Fruit fly (Drosophila melanogaster) whole organism, embryonic: ENCODE measurements around the gene Pp2A-29B.

Experiments used
- Asciz ChIP-seq: fragments of 200-800 bp; sonication (Bioruptor generic); optimal IDR thresholded peaks from 2 replicates; lab custom pipeline; 2017; ENCODE audit warnings: missing biosample characterization, mild to moderate bottlenecking, missing genetic modification characterization, missing genetic modification reagents
- Atf-2 ChIP-seq: fragments of 200-800 bp; sonication (Bioruptor generic); optimal IDR thresholded peaks from 2 replicates; lab custom pipeline; 2016; ENCODE audit warnings: missing biosample characterization, missing genetic modification characterization
- Bgb ChIP-seq: fragments of 200-800 bp; sonication (Bioruptor generic); IDR thresholded peaks from 2 replicates; pipeline ENCODE4 v1.3.6; 2022; ENCODE audit warnings: missing biosample characterization, missing genetic modification characterization; ENCODE audit not compliant: partially characterized antibody
- CG10654 ChIP-seq: fragments of 200-800 bp; sonication (Bioruptor generic); optimal IDR thresholded peaks from 2 replicates; lab custom pipeline; 2016; ENCODE audit warnings: missing biosample characterization, missing genetic modification characterization
- CG11560 ChIP-seq: fragments of 200-800 bp; sonication (Bioruptor generic); IDR thresholded peaks from 3 replicates; pipeline ENCODE4 v1.3.6; 2022; ENCODE audit warnings: missing biosample characterization, missing genetic modification characterization
- CG12071 ChIP-seq: fragments of 200-800 bp; sonication (Bioruptor generic); optimal IDR thresholded peaks from 3 replicates; lab custom pipeline; 2018; ENCODE audit warnings: missing biosample characterization, mild to moderate bottlenecking, missing genetic modification characterization
- CG13287 ChIP-seq: fragments of 200-800 bp; sonication (Bioruptor generic); IDR thresholded peaks from 2 replicates; pipeline ENCODE4 v1.3.6; 2022; ENCODE audit warnings: missing biosample characterization, missing genetic modification characterization; ENCODE audit not compliant: partially characterized antibody
- CG15601 ChIP-seq: fragments of 200-800 bp; sonication (Bioruptor generic); optimal IDR thresholded peaks from 3 replicates; lab custom pipeline; 2019; ENCODE audit warnings: missing biosample characterization, mild to moderate bottlenecking, missing genetic modification characterization, moderate library complexity
- CG1603 ChIP-seq: fragments of 200-800 bp; sonication (Bioruptor generic); optimal IDR thresholded peaks from 2 replicates; lab custom pipeline; 2019; ENCODE audit warnings: missing biosample characterization, mild to moderate bottlenecking, missing genetic modification characterization, moderate library complexity
- CG16779 ChIP-seq: fragments of 200-800 bp; sonication (Bioruptor generic); IDR thresholded peaks from 2 replicates; pipeline ENCODE4 v1.3.6; 2022; ENCODE audit warnings: missing biosample characterization, missing genetic modification characterization
- CG17186 ChIP-seq: fragments of 200-800 bp; sonication (Bioruptor generic); optimal IDR thresholded peaks from 3 replicates; lab custom pipeline; 2017; ENCODE audit warnings: missing biosample characterization, missing genetic modification reagents, missing genetic modification characterization
- CG17568 ChIP-seq: fragments of 200-800 bp; sonication (Bioruptor generic); optimal IDR thresholded peaks from 2 replicates; lab custom pipeline; 2018; ENCODE audit warnings: missing biosample characterization, mild to moderate bottlenecking, missing genetic modification characterization, moderate library complexity
- CG2202 ChIP-seq: fragments of 200-800 bp; sonication (Bioruptor generic); optimal IDR thresholded peaks from 2 replicates; lab custom pipeline; 2018; ENCODE audit warnings: missing biosample characterization, mild to moderate bottlenecking, missing genetic modification characterization
- CG32532 ChIP-seq: fragments of 200-800 bp; sonication (Bioruptor generic); IDR thresholded peaks from 2 replicates; pipeline ENCODE4 v1.3.6; 2022; ENCODE audit warnings: missing biosample characterization, missing genetic modification characterization
- CG34422 ChIP-seq: fragments of 200-800 bp; sonication (Bioruptor generic); IDR thresholded peaks from 3 replicates; pipeline ENCODE4 v1.3.6; 2022; ENCODE audit warnings: missing biosample characterization, missing genetic modification characterization
- CG43689 ChIP-seq: fragments of 200-800 bp; sonication (Bioruptor generic); IDR thresholded peaks from 2 replicates; pipeline ENCODE4 v1.3.6; 2022; ENCODE audit warnings: missing biosample characterization, missing genetic modification characterization
- CG6254 ChIP-seq: fragments of 200-800 bp; sonication (Bioruptor generic); optimal IDR thresholded peaks from 3 replicates; lab custom pipeline; 2017; ENCODE audit warnings: mild to moderate bottlenecking, missing biosample characterization, missing genetic modification reagents, missing genetic modification characterization
- CG7372 ChIP-seq: fragments of 200-800 bp; sonication (Bioruptor generic); IDR thresholded peaks from 2 replicates; pipeline ENCODE4 v1.3.6; 2022; ENCODE audit warnings: missing biosample characterization, missing genetic modification characterization
- CG7786 ChIP-seq: fragments of 200-800 bp; sonication (Bioruptor generic); optimal IDR thresholded peaks from 2 replicates; lab custom pipeline; 2016; ENCODE audit warnings: missing biosample characterization, missing genetic modification characterization
- CG8281 ChIP-seq: fragments of 200-800 bp; sonication (Bioruptor generic); optimal IDR thresholded peaks from 2 replicates; lab custom pipeline; 2018; ENCODE audit warnings: missing biosample characterization, mild to moderate bottlenecking, missing genetic modification characterization, moderate library complexity
- CG9876 ChIP-seq: fragments of 200-800 bp; sonication (Bioruptor generic); optimal IDR thresholded peaks from 2 replicates; lab custom pipeline; 2016; ENCODE audit warnings: missing biosample characterization, missing genetic modification characterization
- CTCF ChIP-seq: fragments of 200-800 bp; sonication (Bioruptor generic); optimal IDR thresholded peaks from 2 replicates; lab custom pipeline; 2017; ENCODE audit warnings: missing biosample characterization, mild to moderate bottlenecking, missing genetic modification characterization, moderate library complexity
- Doc3 ChIP-seq: fragments of 200-800 bp; sonication (Bioruptor generic); IDR thresholded peaks from 3 replicates; pipeline ENCODE4 v1.3.6; 2022; ENCODE audit warnings: missing biosample characterization, missing genetic modification characterization; ENCODE audit not compliant: partially characterized antibody
- H2.0 ChIP-seq: fragments of 200-800 bp; sonication (Bioruptor generic); IDR thresholded peaks from 2 replicates; pipeline ENCODE4 v1.3.6; 2022; ENCODE audit warnings: missing biosample characterization, missing genetic modification characterization
- HmgD ChIP-seq: fragments of 200-800 bp; sonication (Bioruptor generic); optimal IDR thresholded peaks from 3 replicates; lab custom pipeline; 2016; ENCODE audit warnings: missing biosample characterization, missing genetic modification characterization
- Hsf ChIP-seq: fragments of 200-800 bp; sonication (Bioruptor generic); optimal IDR thresholded peaks from 3 replicates; lab custom pipeline; 2016; ENCODE audit warnings: missing biosample characterization, missing genetic modification characterization
- Nf-YA ChIP-seq: fragments of 200-800 bp; sonication (Bioruptor generic); IDR thresholded peaks from 2 replicates; pipeline ENCODE4 v1.3.6; 2022; ENCODE audit warnings: missing biosample characterization, missing genetic modification characterization
- Opbp ChIP-seq: fragments of 200-800 bp; sonication (Bioruptor generic); IDR thresholded peaks from 3 replicates; pipeline ENCODE4 v1.3.6; 2022; ENCODE audit warnings: missing biosample characterization, missing genetic modification characterization; ENCODE audit not compliant: partially characterized antibody
- Sry-δ ChIP-seq: fragments of 200-800 bp; sonication (Bioruptor generic); optimal IDR thresholded peaks from 2 replicates; lab custom pipeline; 2016; ENCODE audit warnings: missing biosample characterization, missing genetic modification characterization
- Tbp ChIP-seq: fragments of >200 bp; optimal IDR thresholded peaks from 2 replicates; lab custom pipeline; 2018; ENCODE audit warnings: missing biosample characterization, missing genetic modification characterization
- dimm ChIP-seq: fragments of 200-800 bp; sonication (Bioruptor generic); IDR thresholded peaks from 2 replicates; pipeline ENCODE4 v1.3.6; 2022; ENCODE audit warnings: missing biosample characterization, missing genetic modification characterization
- gce ChIP-seq: fragments of 200-800 bp; sonication (Bioruptor generic); IDR thresholded peaks from 3 replicates; pipeline ENCODE4 v1.3.6; 2022; ENCODE audit warnings: missing biosample characterization, missing genetic modification characterization
- gfzf ChIP-seq: fragments of 200-800 bp; sonication (Bioruptor generic); optimal IDR thresholded peaks from 2 replicates; lab custom pipeline; 2016; ENCODE audit warnings: missing biosample characterization, mild to moderate bottlenecking, missing genetic modification characterization, moderate library complexity
- gt ChIP-seq: fragments of 200-800 bp; sonication (Bioruptor generic); IDR thresholded peaks from 2 replicates; pipeline ENCODE4 v1.3.6; 2022; ENCODE audit warnings: missing biosample characterization, missing genetic modification characterization
- hth ChIP-seq: fragments of >200 bp; optimal IDR thresholded peaks from 2 replicates; lab custom pipeline; 2017; ENCODE audit warnings: inconsistent platforms
- jing ChIP-seq: fragments of 200-800 bp; sonication (Bioruptor generic); optimal IDR thresholded peaks from 2 replicates; lab custom pipeline; 2018; ENCODE audit warnings: missing biosample characterization, mild to moderate bottlenecking, missing genetic modification characterization
- lab ChIP-seq: fragments of 200-800 bp; sonication (Bioruptor generic); optimal IDR thresholded peaks from 3 replicates; lab custom pipeline; 2017; ENCODE audit warnings: missing biosample characterization, missing genetic modification characterization, mild to moderate bottlenecking, moderate library complexity, missing genetic modification reagents
- mirr ChIP-seq: fragments of 200-800 bp; sonication (Bioruptor generic); optimal IDR thresholded peaks from 3 replicates; lab custom pipeline; 2018; ENCODE audit warnings: missing biosample characterization, mild to moderate bottlenecking, missing genetic modification characterization
- peb ChIP-seq: fragments of 200-800 bp; sonication (Bioruptor generic); IDR thresholded peaks from 2 replicates; pipeline ENCODE4 v1.3.6; 2022; ENCODE audit warnings: missing biosample characterization, missing genetic modification characterization
- repo ChIP-seq: fragments of 200-800 bp; sonication (Bioruptor generic); optimal IDR thresholded peaks from 2 replicates; lab custom pipeline; 2016; ENCODE audit warnings: missing biosample characterization, missing genetic modification characterization
- schlank ChIP-seq: fragments of 200-800 bp; sonication (Bioruptor generic); optimal IDR thresholded peaks from 2 replicates; lab custom pipeline; 2018; ENCODE audit warnings: missing biosample characterization, mild to moderate bottlenecking, missing genetic modification characterization
- sna ChIP-seq: fragments of 200-800 bp; sonication (Bioruptor generic); IDR thresholded peaks from 2 replicates; pipeline ENCODE4 v1.3.6; 2022; ENCODE audit warnings: missing biosample characterization, missing genetic modification characterization; ENCODE audit not compliant: partially characterized antibody
- ssp ChIP-seq: fragments of 200-800 bp; sonication (Bioruptor generic); IDR thresholded peaks from 2 replicates; pipeline ENCODE4 v1.3.6; 2022; ENCODE audit warnings: missing biosample characterization, missing genetic modification characterization
- tna ChIP-seq: fragments of 200-800 bp; sonication (Bioruptor generic); IDR thresholded peaks from 2 replicates; pipeline ENCODE4 v1.3.6; 2022; ENCODE audit warnings: missing biosample characterization, missing genetic modification characterization; ENCODE audit not compliant: partially characterized antibody
- ttk ChIP-seq: fragments of 200-800 bp; sonication (Bioruptor generic); IDR thresholded peaks from 2 replicates; pipeline ENCODE4 v2.1.2; 2022; ENCODE audit warnings: missing biosample characterization, missing genetic modification characterization
- unpg ChIP-seq: fragments of 200-800 bp; sonication (Bioruptor generic); optimal IDR thresholded peaks from 3 replicates; lab custom pipeline; 2018; ENCODE audit warnings: missing biosample characterization, mild to moderate bottlenecking, missing genetic modification characterization, moderate library complexity
- usp ChIP-seq: fragments of >200 bp; optimal IDR thresholded peaks from 2 replicates; lab custom pipeline; 2017; ENCODE audit warnings: missing biosample characterization, missing genetic modification characterization
- wek ChIP-seq: fragments of 200-800 bp; sonication (Bioruptor generic); optimal IDR thresholded peaks from 3 replicates; lab custom pipeline; 2018; ENCODE audit warnings: missing biosample characterization, mild to moderate bottlenecking, missing genetic modification characterization, moderate library complexity
- zfh2 ChIP-seq: fragments of 200-800 bp; sonication (Bioruptor generic); optimal IDR thresholded peaks from 2 replicates; lab custom pipeline; 2016; ENCODE audit warnings: missing biosample characterization, missing genetic modification characterization

Pp2A-29B gene

DNA sequence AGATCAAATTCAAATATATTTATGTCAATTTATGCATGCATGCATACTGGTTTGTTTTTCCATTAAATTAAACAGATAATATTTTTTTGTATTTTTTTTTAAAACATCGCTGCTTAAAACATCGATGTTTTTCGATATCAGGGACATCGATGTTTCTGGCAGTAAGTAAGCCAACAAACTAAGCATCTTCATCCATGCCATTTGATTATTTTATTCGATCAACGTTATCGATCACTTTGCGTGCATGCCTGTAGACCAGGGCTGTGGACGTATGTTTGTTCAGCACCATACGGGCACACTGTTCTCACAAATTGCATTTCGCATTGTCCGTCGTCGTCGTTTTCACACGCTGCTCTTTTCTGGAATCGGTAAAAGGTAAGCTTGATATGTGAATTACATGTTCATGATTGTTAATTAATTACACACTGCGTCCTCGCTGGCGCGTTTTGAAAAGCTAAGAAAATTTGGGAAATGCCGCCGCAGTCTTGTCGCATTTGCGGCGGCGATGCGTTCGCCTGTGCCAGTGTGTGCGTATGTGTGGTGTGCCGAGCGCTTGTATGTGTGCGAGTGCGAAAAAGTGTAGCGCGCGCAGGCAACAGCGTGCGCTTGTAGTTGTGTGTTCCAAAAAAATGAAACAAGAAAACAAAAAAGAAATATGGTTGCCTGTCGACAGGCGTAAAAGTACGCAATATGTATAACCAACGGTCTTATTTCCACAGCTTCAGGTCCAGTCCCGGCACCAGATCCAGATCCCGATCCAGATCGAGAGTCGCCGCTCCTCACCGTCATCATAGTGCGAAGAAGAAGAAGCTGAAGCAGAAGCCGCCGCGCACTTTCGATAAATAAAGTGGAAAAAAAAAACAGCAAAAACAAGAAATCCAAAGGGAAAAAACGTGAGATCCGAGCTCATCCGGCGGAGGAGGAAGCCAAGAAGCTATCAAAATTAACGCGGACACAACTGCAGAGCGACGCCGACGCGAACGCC is 37.7 kb downstream of the Pp2A-29B start, which contains the start of gene emb (continued):
- TF ChIP-seq ssp (peak; percentile 68), Tbp (no peak), HmgD (GFP tag; lab: Kevin White, UChicago) (peak; percentile 90), gce (GFP tag; lab: Robert Waterston, UW) (no peak), CG7372 (GFP tag; lab: Robert Waterston, UW) (no peak), CTCF (GFP tag; lab: Kevin White, UChicago) (no peak), Atf-2 (GFP tag; lab: Kevin White, UChicago) (peak; percentile 18), hth (lab: Kevin White, UChicago) (no peak), gfzf (GFP tag; lab: Kevin White, UChicago) (peak; percentile 69), CG10654 (GFP tag; lab: Kevin White, UChicago) (peak; percentile 7), CG2202 (tag; lab: Kevin White, UChicago) (peak; percentile 11), H2.0 (GFP tag; lab: Robert Waterston, UW) (0 out of 2 replicates have a peak, but pooled peaks have one; percentile 22), CG1603 (tag; lab: Kevin White, UChicago) (peak; percentile 85), CG11560 (peak; percentile 99), Nf-YA (GFP tag; lab: Robert Waterston, UW) (no peak), jing (no peak), Asciz (GFP tag; lab: Kevin White, UChicago) (no peak), Opbp (peak; percentile 96), Sry-δ (GFP tag; lab: Kevin White, UChicago) (peak; percentile 89), mirr (GFP tag; lab: Kevin White, UChicago) (no peak), gt (GFP tag; lab: Robert Waterston, UW) (no peak), CG17186 (GFP tag; lab: Kevin White, UChicago) (peak; percentile 35), zfh2 (peak; percentile 60), CG12071 (GFP tag; lab: Kevin White, UChicago) (no peak), CG15601 (tag; lab: Kevin White, UChicago) (peak; percentile 47), CG6254 (GFP tag; lab: Kevin White, UChicago) (no peak), wek (no peak), CG9876 (peak; percentile 25), schlank (tag; lab: Kevin White, UChicago) (no peak), sna (GFP tag; lab: Robert Waterston, UW) (peak; percentile 93), CG16779 (GFP tag; lab: Robert Waterston, UW) (no peak), CG43689 (no peak), CG7786 (peak; percentile 50), ttk (GFP tag; lab: Robert Waterston, UW) (no peak), peb (GFP tag; lab: Robert Waterston, UW) (no peak), Bgb (peak; percentile 97), lab (GFP tag; lab: Kevin White, UChicago) (no peak), Doc3 (GFP tag; lab: Robert Waterston, UW) (peak; percentile 92), dimm (GFP tag; lab: Robert Waterston, UW) (no peak), repo (GFP tag; lab: Kevin White, UChicago) (peak; percentile 19), CG17568 (GFP tag; lab: Kevin White, UChicago) (no peak), tna (GFP tag; lab: Robert Waterston, UW) (peak; percentile 99), CG34422 (GFP tag; lab: Robert Waterston, UW) (peak; percentile 79; the same call in 1 of the 3 replicates), CG8281 (tag; lab: Kevin White, UChicago) (no peak), CG13287 (GFP tag; lab: Robert Waterston, UW) (peak; percentile 93), unpg (GFP tag; lab: Kevin White, UChicago) (no peak), Hsf (GFP tag; lab: Kevin White, UChicago) (peak; percentile 40), CG32532 (peak; percentile 39; the same call in 1 of the 2 replicates), usp (GFP tag; lab: Kevin White, UChicago) (no peak)
